Fruit fly (Drosophila melanogaster) whole organism, embryonic: Measurements from ENCODE around the gene CG14958.

Experiments
- B-H2 ChIP-seq: fragments of 200-800 bp; sonication (Bioruptor generic); optimal IDR thresholded peaks from 2 replicates; lab custom pipeline; 2018; ENCODE audit warnings: missing biosample characterization, mild to moderate bottlenecking, missing genetic modification characterization
- Bdp1 ChIP-seq: fragments of 200-800 bp; sonication (Bioruptor generic); optimal IDR thresholded peaks from 3 replicates; lab custom pipeline; 2016; ENCODE audit warnings: missing biosample characterization, missing genetic modification characterization
- Blimp-1 ChIP-seq: fragments of 200-800 bp; sonication (Bioruptor generic); optimal IDR thresholded peaks from 3 replicates; lab custom pipeline; 2018; ENCODE audit warnings: missing biosample characterization, missing genetic modification characterization, mild to moderate bottlenecking, moderate library complexity, missing genetic modification reagents
- CG10431 ChIP-seq: fragments of 200-800 bp; sonication (Bioruptor generic); optimal IDR thresholded peaks from 3 replicates; lab custom pipeline; 2018; ENCODE audit warnings: missing biosample characterization, mild to moderate bottlenecking, missing genetic modification characterization
- CG10654 ChIP-seq: fragments of 200-800 bp; sonication (Bioruptor generic); optimal IDR thresholded peaks from 2 replicates; lab custom pipeline; 2016; ENCODE audit warnings: missing biosample characterization, missing genetic modification characterization
- CG10979 ChIP-seq: fragments of 200-800 bp; sonication (Bioruptor generic); optimal IDR thresholded peaks from 2 replicates; lab custom pipeline; 2018; ENCODE audit warnings: missing biosample characterization, mild to moderate bottlenecking, missing genetic modification characterization, moderate library complexity
- CG11247 ChIP-seq: fragments of 200-800 bp; sonication (Bioruptor generic); IDR thresholded peaks from 2 replicates; pipeline ENCODE4 v1.3.6; 2022; ENCODE audit warnings: missing biosample characterization, missing genetic modification characterization
- CG12391 ChIP-seq: fragments of 200-800 bp; sonication (Bioruptor generic); optimal IDR thresholded peaks from 3 replicates; lab custom pipeline; 2018; ENCODE audit warnings: missing biosample characterization, mild to moderate bottlenecking, missing genetic modification characterization, moderate library complexity
- CG1529 ChIP-seq: fragments of 200-800 bp; sonication (Bioruptor generic); optimal IDR thresholded peaks from 3 replicates; lab custom pipeline; 2018; ENCODE audit warnings: missing biosample characterization, missing genetic modification characterization
- CG16779 ChIP-seq: fragments of 200-800 bp; sonication (Bioruptor generic); IDR thresholded peaks from 2 replicates; pipeline ENCODE4 v1.3.6; 2022; ENCODE audit warnings: missing biosample characterization, missing genetic modification characterization
- CG17361 ChIP-seq: fragments of 200-800 bp; sonication (Bioruptor generic); IDR thresholded peaks from 3 replicates; pipeline ENCODE4 v1.3.6; 2022; ENCODE audit warnings: missing biosample characterization, missing genetic modification characterization
- CG17568 ChIP-seq: fragments of 200-800 bp; sonication (Bioruptor generic); optimal IDR thresholded peaks from 2 replicates; lab custom pipeline; 2018; ENCODE audit warnings: missing biosample characterization, mild to moderate bottlenecking, missing genetic modification characterization, moderate library complexity
- CG17612 ChIP-seq: fragments of 200-800 bp; sonication (Bioruptor generic); IDR thresholded peaks from 2 replicates; pipeline ENCODE4 v1.3.6; 2022; ENCODE audit warnings: missing biosample characterization, missing genetic modification characterization
- CG17829 ChIP-seq: fragments of 200-800 bp; optimal IDR thresholded peaks from 2 replicates; lab custom pipeline; 2019; ENCODE audit warnings: missing biosample characterization, mild to moderate bottlenecking, missing genetic modification characterization, moderate library complexity
- CG17912 ChIP-seq: fragments of 200-800 bp; sonication (Bioruptor generic); optimal IDR thresholded peaks from 2 replicates; lab custom pipeline; 2018; ENCODE audit warnings: missing biosample characterization, mild to moderate bottlenecking, missing genetic modification characterization
- CG2712 ChIP-seq: fragments of 200-800 bp; optimal IDR thresholded peaks from 3 replicates; lab custom pipeline; 2019; ENCODE audit warnings: missing biosample characterization, mild to moderate bottlenecking, missing genetic modification characterization, moderate library complexity
- CG34376 ChIP-seq: fragments of 200-800 bp; sonication (Bioruptor generic); optimal IDR thresholded peaks from 2 replicates; lab custom pipeline; 2018; ENCODE audit warnings: missing biosample characterization, mild to moderate bottlenecking, missing genetic modification characterization
- CG34422 ChIP-seq: fragments of 200-800 bp; sonication (Bioruptor generic); IDR thresholded peaks from 3 replicates; pipeline ENCODE4 v1.3.6; 2022; ENCODE audit warnings: missing biosample characterization, missing genetic modification characterization
- CG4282 ChIP-seq: fragments of 200-800 bp; sonication (Bioruptor generic); optimal IDR thresholded peaks from 2 replicates; lab custom pipeline; 2016; ENCODE audit warnings: missing biosample characterization, missing genetic modification characterization
- CG43689 ChIP-seq: fragments of 200-800 bp; sonication (Bioruptor generic); IDR thresholded peaks from 2 replicates; pipeline ENCODE4 v1.3.6; 2022; ENCODE audit warnings: missing biosample characterization, missing genetic modification characterization
- CG4820 ChIP-seq: fragments of 200-800 bp; sonication (Bioruptor generic); optimal IDR thresholded peaks from 3 replicates; lab custom pipeline; 2016; ENCODE audit warnings: missing biosample characterization, missing genetic modification characterization
- CG6175 ChIP-seq: fragments of 200-800 bp; sonication (Bioruptor generic); IDR thresholded peaks from 3 replicates; pipeline ENCODE4 v1.3.6; 2022; ENCODE audit warnings: missing biosample characterization, missing genetic modification characterization
- CG7271 ChIP-seq: fragments of 200-800 bp; sonication (Bioruptor generic); optimal IDR thresholded peaks from 2 replicates; lab custom pipeline; 2018; ENCODE audit warnings: missing biosample characterization, mild to moderate bottlenecking, missing genetic modification characterization, moderate library complexity
- CG7963 ChIP-seq: fragments of 200-800 bp; sonication (Bioruptor generic); IDR thresholded peaks from 3 replicates; pipeline ENCODE4 v1.3.6; 2022; ENCODE audit warnings: missing biosample characterization, missing genetic modification characterization; ENCODE audit not compliant: partially characterized antibody
- CG8290 ChIP-seq, 3 experiments: fragments of 200-800 bp; sonication (Bioruptor generic); optimal IDR thresholded peaks; 2 replicates each; lab custom pipeline; 2016 to 2019; ENCODE audit warnings: missing biosample characterization in 3 of 3, missing genetic modification characterization in 3 of 3, mild to moderate bottlenecking in 2 of 3, moderate library complexity in 1 of 3
- CG9876 ChIP-seq: fragments of 200-800 bp; sonication (Bioruptor generic); optimal IDR thresholded peaks from 2 replicates; lab custom pipeline; 2016; ENCODE audit warnings: missing biosample characterization, missing genetic modification characterization
- CTCF ChIP-seq: fragments of 200-800 bp; sonication (Bioruptor generic); optimal IDR thresholded peaks from 2 replicates; lab custom pipeline; 2017; ENCODE audit warnings: missing biosample characterization, mild to moderate bottlenecking, missing genetic modification characterization, moderate library complexity
- Dek ChIP-seq: fragments of 200-800 bp; sonication (Bioruptor generic); optimal IDR thresholded peaks from 3 replicates; lab custom pipeline; 2019; ENCODE audit warnings: missing biosample characterization, mild to moderate bottlenecking, missing genetic modification characterization, moderate library complexity
- Elba2 ChIP-seq: fragments of 200-800 bp; sonication (Bioruptor generic); optimal IDR thresholded peaks from 3 replicates; lab custom pipeline; 2016; ENCODE audit warnings: missing biosample characterization, missing genetic modification characterization
- Fer1 ChIP-seq: fragments of 200-800 bp; sonication (Bioruptor generic); optimal IDR thresholded peaks from 2 replicates; lab custom pipeline; 2017; ENCODE audit warnings: missing biosample characterization, mild to moderate bottlenecking, missing genetic modification characterization
- Gug ChIP-seq: fragments of 200-800 bp; sonication (Bioruptor generic); IDR thresholded peaks from 4 replicates; pipeline ENCODE4 v1.3.6; 2022; ENCODE audit warnings: missing biosample characterization, missing genetic modification characterization
- HLHmδ ChIP-seq: fragments of 200-800 bp; sonication (Bioruptor generic); optimal IDR thresholded peaks from 2 replicates; lab custom pipeline; 2018; ENCODE audit warnings: missing biosample characterization, mild to moderate bottlenecking, missing genetic modification characterization, moderate library complexity
- aop ChIP-seq: fragments of 200-800 bp; sonication (Bioruptor generic); IDR thresholded peaks from 2 replicates; pipeline ENCODE4 v1.3.6; 2022; ENCODE audit warnings: missing biosample characterization, missing genetic modification characterization
- ap ChIP-seq: fragments of 200-800 bp; sonication (Bioruptor generic); IDR thresholded peaks from 2 replicates; pipeline ENCODE4 v1.3.6; 2022; ENCODE audit warnings: missing biosample characterization, missing genetic modification characterization
- btn ChIP-seq: fragments of 200-800 bp; sonication (Bioruptor generic); optimal IDR thresholded peaks from 2 replicates; lab custom pipeline; 2016; ENCODE audit warnings: missing biosample characterization, missing genetic modification characterization
- cato ChIP-seq: fragments of 200-800 bp; sonication (Bioruptor generic); optimal IDR thresholded peaks from 2 replicates; lab custom pipeline; 2016; ENCODE audit warnings: missing biosample characterization, missing genetic modification characterization, borderline replicate concordance
- chinmo ChIP-seq: fragments of 200-800 bp; sonication (Bioruptor generic); IDR thresholded peaks from 4 replicates; pipeline ENCODE4 v1.3.6; 2022; ENCODE audit warnings: missing biosample characterization, missing genetic modification characterization; ENCODE audit not compliant: partially characterized antibody
- ci ChIP-seq: fragments of 200-800 bp; sonication (Bioruptor generic); IDR thresholded peaks from 3 replicates; pipeline ENCODE4 v1.3.6; 2022; ENCODE audit warnings: missing biosample characterization, missing genetic modification characterization
- disco-r ChIP-seq: fragments of 200-800 bp; sonication (Bioruptor generic); optimal IDR thresholded peaks from 2 replicates; lab custom pipeline; 2016; ENCODE audit warnings: missing biosample characterization, missing genetic modification characterization
- fd96Cb ChIP-seq: fragments of 200-800 bp; sonication (Bioruptor generic); optimal IDR thresholded peaks from 2 replicates; lab custom pipeline; 2018; ENCODE audit warnings: missing biosample characterization, mild to moderate bottlenecking, missing genetic modification characterization, moderate library complexity
- fru ChIP-seq: fragments of >200 bp; optimal IDR thresholded peaks from 2 replicates; lab custom pipeline; 2017
- fu2 ChIP-seq: fragments of 200-800 bp; sonication (Bioruptor generic); optimal IDR thresholded peaks from 2 replicates; lab custom pipeline; 2016; ENCODE audit warnings: missing biosample characterization, missing genetic modification characterization
- insv ChIP-seq, 2 experiments: fragments of 200-800 bp; sonication (Bioruptor generic); optimal IDR thresholded peaks; 3 replicates each; lab custom pipeline; 2016 to 2018; ENCODE audit warnings: missing biosample characterization in 2 of 2, missing genetic modification characterization in 2 of 2
- lov ChIP-seq, 2 experiments: fragments of 200-800 bp in 1 of 2; fragments of >200 bp in 1 of 2; sonication (Bioruptor generic) in 1 of 2; IDR thresholded peaks in 1 of 2; optimal IDR thresholded peaks in 1 of 2; 2 replicates in 1 of 2; 3 replicates in 1 of 2; pipeline versions ENCODE4 v1.3.6 to Lab custom; 2017 to 2022; ENCODE audit warnings: missing biosample characterization in 1 of 2, missing genetic modification characterization in 1 of 2
- oc ChIP-seq: fragments of 200-800 bp; sonication (Bioruptor generic); optimal IDR thresholded peaks from 2 replicates; lab custom pipeline; 2018; ENCODE audit warnings: missing biosample characterization, mild to moderate bottlenecking, missing genetic modification characterization, moderate library complexity
- run ChIP-seq: fragments of 200-800 bp; sonication (Bioruptor generic); optimal IDR thresholded peaks from 3 replicates; lab custom pipeline; 2018; ENCODE audit warnings: missing biosample characterization, mild to moderate bottlenecking, missing genetic modification characterization
- schlank ChIP-seq: fragments of 200-800 bp; sonication (Bioruptor generic); optimal IDR thresholded peaks from 2 replicates; lab custom pipeline; 2018; ENCODE audit warnings: missing biosample characterization, mild to moderate bottlenecking, missing genetic modification characterization
- stc ChIP-seq: fragments of 200-800 bp; sonication (Bioruptor generic); IDR thresholded peaks from 2 replicates; pipeline ENCODE4 v1.3.6; 2022; ENCODE audit warnings: missing biosample characterization, missing genetic modification characterization
- tup ChIP-seq: fragments of 200-800 bp; sonication (Bioruptor generic); optimal IDR thresholded peaks from 2 replicates; lab custom pipeline; 2016; ENCODE audit warnings: missing biosample characterization, mild to moderate bottlenecking, missing genetic modification characterization, moderate library complexity
- twi ChIP-seq: fragments of 200-800 bp; optimal IDR thresholded peaks from 2 replicates; lab custom pipeline; 2019; ENCODE audit warnings: missing biosample characterization, mild to moderate bottlenecking, missing genetic modification characterization, moderate library complexity
- zf30C ChIP-seq: fragments of 200-800 bp; sonication (Bioruptor generic); optimal IDR thresholded peaks from 3 replicates; lab custom pipeline; 2018; ENCODE audit warnings: missing biosample characterization, mild to moderate bottlenecking, missing genetic modification characterization
- zfh1 ChIP-seq: fragments of 200-800 bp; sonication (Bioruptor generic); IDR thresholded peaks from 3 replicates; pipeline ENCODE4 v1.3.6; 2022; ENCODE audit warnings: missing biosample characterization, missing genetic modification characterization

Gene CG14958

DNA sequence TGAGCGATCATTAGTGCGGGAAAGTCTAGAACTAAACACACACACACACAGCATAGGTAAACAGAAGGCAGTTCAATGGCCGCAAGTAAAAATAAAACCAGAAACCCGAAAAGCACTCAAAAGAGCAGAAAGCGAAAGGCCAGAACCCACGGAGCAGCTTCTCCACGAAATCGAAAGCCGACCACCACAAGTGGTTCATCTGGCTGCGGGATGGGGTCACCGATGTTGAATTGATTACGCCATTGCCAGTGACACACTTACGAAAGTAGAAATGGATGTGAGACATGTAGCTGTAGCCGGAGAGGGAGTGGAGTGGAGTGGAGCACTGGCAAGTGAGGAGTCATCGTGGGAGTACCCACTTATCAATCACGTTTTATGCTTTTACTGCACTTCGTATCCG, 48.4 kb upstream of the CG14958 start (continued):
- no peak for TF ChIP-seq ci (GFP tag; lab: Robert Waterston, UW)
- peak; percentile 14 for TF ChIP-seq CG10979 (tag; lab: Kevin White, UChicago)
- no peak for TF ChIP-seq Gug
- TF ChIP-seq CG9876: no peak
- no peak for TF ChIP-seq lov (optimal IDR thresholded peaks at IDR 0.05; lab: Kevin White, UChicago)
- TF ChIP-seq lov (GFP tag; IDR thresholded peaks at IDR 0.05; lab: Robert Waterston, UW): no peak
- TF ChIP-seq CG2712 (tag; lab: Kevin White, UChicago): peak; percentile 34
- no peak for TF ChIP-seq chinmo (GFP tag; lab: Robert Waterston, UW)
- no peak for TF ChIP-seq Fer1 (GFP tag; lab: Kevin White, UChicago)
- peak; percentile 9; the same call in 1 of the 3 replicates for TF ChIP-seq zfh1 (GFP tag; lab: Robert Waterston, UW)
- no peak for TF ChIP-seq disco-r (GFP tag; lab: Kevin White, UChicago)
- no peak for TF ChIP-seq CG7271
- peak; percentile 85 for TF ChIP-seq CG10431 (GFP tag; lab: Kevin White, UChicago)
- TF ChIP-seq CG17361 (GFP tag; lab: Robert Waterston, UW): no peak
- TF ChIP-seq ap (GFP tag; lab: Robert Waterston, UW): no peak
- TF ChIP-seq CG17912 (GFP tag; lab: Kevin White, UChicago): no peak
- no peak for TF ChIP-seq insv (GFP tag; optimal IDR thresholded peaks at IDR 0.05; lab: Kevin White, UChicago)
- TF ChIP-seq B-H2: no peak
- peak; percentile 4 for TF ChIP-seq CG1529 (GFP tag; lab: Kevin White, UChicago)
- no peak for TF ChIP-seq cato (GFP tag; lab: Kevin White, UChicago)
- no peak for TF ChIP-seq fd96Cb (tag; lab: Kevin White, UChicago)
- peak; percentile 0 for TF ChIP-seq oc (tag; lab: Kevin White, UChicago)
- TF ChIP-seq aop (GFP tag; lab: Robert Waterston, UW): no peak
- no peak for TF ChIP-seq CG4282
- no peak for TF ChIP-seq Elba2 (GFP tag; lab: Kevin White, UChicago)
- TF ChIP-seq CG17829 (tag; lab: Kevin White, UChicago): peak; percentile 16
- peak; percentile 100 for TF ChIP-seq Blimp-1
- peak; percentile 33 for TF ChIP-seq twi
- TF ChIP-seq HLHmδ: peak; percentile 93
- TF ChIP-seq CG17568 (GFP tag; lab: Kevin White, UChicago): peak; percentile 32
- no peak for TF ChIP-seq schlank (tag; lab: Kevin White, UChicago)
- no peak for TF ChIP-seq btn (GFP tag; lab: Kevin White, UChicago)
- TF ChIP-seq stc (GFP tag; lab: Robert Waterston, UW): no peak
- no peak for TF ChIP-seq CG16779 (GFP tag; lab: Robert Waterston, UW)
- no peak for TF ChIP-seq CG12391 (tag; lab: Kevin White, UChicago)
- TF ChIP-seq CG11247 (GFP tag; lab: Robert Waterston, UW): 0 out of 2 replicates have a peak, but pooled peaks have one; percentile 32
- no peak for TF ChIP-seq Dek
- TF ChIP-seq zf30C (GFP tag; lab: Kevin White, UChicago): no peak
- no peak for TF ChIP-seq CG34376 (GFP tag; lab: Kevin White, UChicago)
- TF ChIP-seq CG8290 (GFP tag; optimal IDR thresholded peaks at IDR 0.05; lab: Kevin White, UChicago): no peak
- peak in 1 of 2 experiments; percentile 38 for TF ChIP-seq CG8290 (tag; optimal IDR thresholded peaks at IDR 0.05; lab: Kevin White, UChicago)
- no peak for TF ChIP-seq CG4820 (GFP tag; lab: Kevin White, UChicago)
- no peak for TF ChIP-seq CG43689
- no peak for TF ChIP-seq CG17612 (GFP tag; lab: Robert Waterston, UW)
- no peak for TF ChIP-seq CG10654 (GFP tag; lab: Kevin White, UChicago)
- no peak for TF ChIP-seq Bdp1 (GFP tag; lab: Kevin White, UChicago)
- TF ChIP-seq CG7963: no peak
- no peak for TF ChIP-seq run (tag; lab: Kevin White, UChicago)
- no peak for TF ChIP-seq CTCF (GFP tag; lab: Kevin White, UChicago)
- TF ChIP-seq fru (lab: Kevin White, UChicago): no peak
- TF ChIP-seq CG34422 (GFP tag; lab: Robert Waterston, UW): no peak
- TF ChIP-seq fu2 (GFP tag; lab: Kevin White, UChicago): no peak
- no peak for TF ChIP-seq tup (GFP tag; lab: Kevin White, UChicago)
- TF ChIP-seq CG6175 (GFP tag; lab: Robert Waterston, UW): no peak
